Fruit fly (Drosophila melanogaster): ENCODE measurements around the gene hh.

DNA sequence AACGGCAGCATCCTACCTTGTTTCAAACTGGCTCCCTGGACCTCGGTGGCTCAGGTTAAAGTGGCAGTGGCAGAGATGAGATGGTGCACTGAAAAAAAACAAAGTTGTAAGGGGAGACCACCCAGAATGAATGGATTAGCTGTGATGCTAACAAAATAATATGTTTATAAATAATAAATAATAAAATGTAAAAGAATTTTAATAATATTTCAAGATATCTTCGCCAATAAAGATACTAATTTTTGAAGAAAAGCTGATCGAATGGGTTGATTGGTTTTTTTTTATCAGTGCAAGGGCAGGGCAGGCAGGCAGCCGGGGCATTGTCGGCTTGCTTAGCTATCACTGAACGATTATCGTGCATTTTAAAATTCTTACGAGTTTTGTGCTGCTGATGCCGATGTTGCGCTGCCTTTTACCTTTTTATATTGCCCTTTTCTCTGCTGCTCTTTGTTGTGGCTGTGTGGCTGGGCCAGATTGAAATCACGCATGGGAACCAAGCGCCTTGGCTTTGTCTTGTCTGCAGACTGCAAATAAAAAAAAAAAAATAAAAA, 7.4 kb upstream of the hh start:
- TF ChIP-seq lola (GFP tag; optimal IDR thresholded peaks at IDR 0.05) (no peak), foxo (GFP tag; optimal IDR thresholded peaks at IDR 0.05) (peak in 1 of 2 experiments; percentile 78), tai (GFP tag; optimal IDR thresholded peaks at IDR 0.05) (peak; percentile 47), pan (optimal IDR thresholded peaks at IDR 0.05) (no peak), Mio (GFP tag; optimal IDR thresholded peaks at IDR 0.05) (no peak), OdsH (GFP tag; optimal IDR thresholded peaks at IDR 0.05) (peak; percentile 76), dmrt93B (GFP tag; optimal IDR thresholded peaks at IDR 0.05) (peak; percentile 78), Vsx2 (GFP tag; optimal IDR thresholded peaks at IDR 0.05; ENCODE audit: partially characterized antibody) (no peak), h (GFP tag; optimal IDR thresholded peaks at IDR 0.05) (peak; percentile 77)

All from whole organism, wandering third instar larva.